Worm (Caenorhabditis elegans): ENCODE data around the gene chca-1.

The chca-1 gene

DNA sequence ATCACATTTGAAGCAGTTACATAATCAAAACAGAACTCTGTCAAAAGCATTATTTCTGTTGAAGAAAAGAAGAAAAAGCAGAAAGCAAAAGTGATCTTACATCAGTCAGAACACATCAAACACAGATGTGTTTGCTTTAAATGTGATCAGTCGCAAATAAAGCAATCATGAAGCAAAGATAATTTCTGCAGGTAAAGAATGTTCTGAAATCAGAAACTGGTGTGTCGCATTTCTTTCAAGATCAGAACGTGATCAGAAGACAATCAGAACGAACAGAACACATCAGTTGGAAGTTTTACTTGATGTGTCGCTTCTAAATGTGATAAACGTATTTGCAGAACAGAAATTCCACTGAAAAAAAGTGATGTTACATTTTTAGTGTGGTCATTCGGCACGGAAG, 47.9 kb downstream of the chca-1 start:
- TF ChIP-seq nhr-232 (tag; optimal IDR thresholded peaks at IDR 0.05) (no peak), K02D7.2 (tag; optimal IDR thresholded peaks at IDR 0.05) (no peak), T23F11.4 (GFP tag; optimal IDR thresholded peaks at IDR 0.05) (no peak)
